Worm (Caenorhabditis elegans) whole organism, dauer: Measurements from ENCODE around the gene oac-10.

Experiments used
- unc-62 ChIP-seq: sonication (generic microtip); optimal IDR thresholded peaks from 2 replicates; lab custom pipeline; 2017; ENCODE audit warnings: missing biosample characterization, missing genetic modification reagents, missing genetic modification characterization

The oac-10 gene

DNA sequence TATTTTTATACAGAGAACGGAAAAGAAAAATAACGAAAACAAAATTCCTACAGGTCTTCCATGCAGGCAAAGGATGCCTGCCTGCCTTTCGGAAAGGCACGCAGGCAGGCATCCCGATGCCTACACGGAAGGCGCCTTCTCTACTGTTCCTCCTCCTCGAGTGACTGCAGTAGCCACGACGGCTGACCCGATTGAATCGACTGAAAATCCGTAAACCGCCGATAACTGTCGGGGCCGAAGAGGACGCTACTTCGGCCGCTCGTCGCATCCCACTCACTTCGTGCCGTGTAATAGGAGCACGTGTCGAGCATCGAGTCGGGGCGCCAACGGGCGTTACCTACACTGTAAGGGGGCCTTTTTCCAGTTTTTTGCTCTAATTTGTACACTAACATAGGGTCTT is 50.9 kb downstream of the oac-10 start:
- no peak for TF ChIP-seq unc-62
